Worm (Caenorhabditis elegans) whole organism, L4 larva: ENCODE data around the gene npr-37.

ENCODE experiments used
- ceh-44 ChIP-seq: fragments of 200-800 bp; sonication (Bioruptor generic); IDR thresholded peaks from 2 replicates; pipeline ENCODE4 v1.3.6; 2022; ENCODE audit warnings: missing genetic modification reagents, missing genetic modification characterization, missing compliant biosample characterization
- lsy-2 ChIP-seq, 2 experiments: fragments of 150-350 bp in 1 of 2; sonication (generic microtip) in 1 of 2; optimal IDR thresholded peaks; 2 replicates each; lab custom pipeline; 2014 to 2017; ENCODE audit warnings: missing biosample characterization in 2 of 2, missing genetic modification characterization in 2 of 2
- pha-4 ChIP-seq, 2 experiments: fragments of 150-350 bp in 1 of 2; fragments of 200-800 bp in 1 of 2; sonication (Bioruptor generic) in 1 of 2; IDR thresholded peaks in 1 of 2; optimal IDR thresholded peaks in 1 of 2; 2 replicates each; pipeline versions ENCODE4 v1.3.6 to Lab custom; 2014 to 2022; ENCODE audit warnings: missing genetic modification characterization in 2 of 2, missing genetic modification reagents in 2 of 2, missing biosample characterization in 1 of 2, missing compliant biosample characterization in 1 of 2
- unc-62 ChIP-seq, 3 experiments: fragments of 150-350 bp in 1 of 3; sonication (generic microtip); optimal IDR thresholded peaks in 2 of 3; peaks in 1 of 3; 1 replicate in 1 of 3; 2 replicates in 2 of 3; lab custom pipeline; 2014 to 2017; ENCODE audit warnings: missing biosample characterization in 3 of 3, missing genetic modification characterization in 3 of 3, missing genetic modification reagents in 3 of 3, missing genotype in 1 of 3

DNA sequence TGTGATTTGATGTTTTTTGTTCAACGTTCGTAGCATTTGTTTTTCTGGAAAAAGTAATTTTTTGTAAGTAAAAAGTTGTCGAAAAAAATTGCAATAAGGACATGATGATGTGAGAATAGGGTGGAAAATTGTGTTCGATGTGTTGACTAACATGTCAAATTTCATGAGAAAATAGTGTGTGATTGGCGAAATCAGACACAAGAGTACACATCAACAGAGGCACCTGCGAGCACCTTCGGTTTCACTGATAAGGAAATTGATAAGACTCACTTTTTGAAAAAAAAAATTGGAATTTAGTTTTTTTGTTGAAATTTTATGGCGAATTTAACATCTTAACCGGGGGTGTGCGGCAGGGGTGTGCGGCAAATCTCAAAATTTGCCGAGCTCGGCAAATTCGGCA is 40.5 kb downstream of the npr-37 start, which contains the start of gene hum-8:
- no peak for TF ChIP-seq pha-4 (GFP tag; IDR thresholded peaks at IDR 0.05; lab: Robert Waterston, UW)
- TF ChIP-seq pha-4 (tag; optimal IDR thresholded peaks at IDR 0.05; lab: Kevin White, UChicago): no peak
- TF ChIP-seq unc-62 (GFP tag; optimal IDR thresholded peaks at IDR 0.05 in 1 of 2; lab: Kevin White, UChicago): no peak
- TF ChIP-seq unc-62 (tag; optimal IDR thresholded peaks at IDR 0.05; lab: Kevin White, UChicago): no peak
- no peak for TF ChIP-seq ceh-44 (GFP tag; lab: Robert Waterston, UW)
- TF ChIP-seq lsy-2 (tag; optimal IDR thresholded peaks at IDR 0.05; lab: Kevin White, UChicago): no peak
